Worm (Caenorhabditis elegans): ENCODE data around the gene sup-12.

- TF ChIP-seq nfya-1 (tag; optimal IDR thresholded peaks at IDR 0.05; ENCODE audit: insufficient read depth) = no peak
- no peak for TF ChIP-seq ama-1 (optimal IDR thresholded peaks at IDR 0.05)
- no peak for TF ChIP-seq lin-39 (tag; optimal IDR thresholded peaks at IDR 0.05)
- TF ChIP-seq tbx-2 (tag; optimal IDR thresholded peaks at IDR 0.05) = no peak
- TF ChIP-seq ZK546.5 (tag; optimal IDR thresholded peaks at IDR 0.05) = no peak
- TF ChIP-seq fkh-10 (GFP tag; optimal IDR thresholded peaks at IDR 0.05) = no peak
- no peak for TF ChIP-seq nhr-28 (tag; optimal IDR thresholded peaks at IDR 0.05)
- TF ChIP-seq zag-1 (tag; optimal IDR thresholded peaks at IDR 0.05) = no peak
- TF ChIP-seq snpc-4 (tag; optimal IDR thresholded peaks at IDR 0.05) = no peak
- TF ChIP-seq mdl-1 (tag; optimal IDR thresholded peaks at IDR 0.05) = no peak
- no peak for TF ChIP-seq nhr-11 (tag; optimal IDR thresholded peaks at IDR 0.05)
- TF ChIP-seq aly-2 (tag; optimal IDR thresholded peaks at IDR 0.05) = no peak
- no peak for TF ChIP-seq unc-62 (GFP tag; optimal IDR thresholded peaks at IDR 0.05)
Observed at ce11 chrX:3919689-3920088, 15.3 kb downstream of the sup-12 start.

All from whole organism, L3 larva.